Fruit fly (Drosophila melanogaster) whole organism, pupa: ENCODE data around the gene CG42553.

Source experiments
- CG10348 ChIP-seq: fragments of 200-800 bp; sonication (Bioruptor generic); IDR thresholded peaks from 2 replicates; pipeline ENCODE4 v1.3.6; 2022; ENCODE audit warnings: missing biosample characterization, missing genetic modification characterization
- CG12605 ChIP-seq: fragments of 200-800 bp; sonication (Bioruptor generic); IDR thresholded peaks from 2 replicates; pipeline ENCODE4 v1.3.6; 2022; ENCODE audit warnings: missing biosample characterization, missing genetic modification characterization
- CG14655 ChIP-seq: fragments of 200-800 bp; sonication (Bioruptor generic); optimal IDR thresholded peaks from 3 replicates; lab custom pipeline; 2017; ENCODE audit warnings: mild to moderate bottlenecking, missing biosample characterization, missing genetic modification reagents, missing genetic modification characterization
- CG15710 ChIP-seq: fragments of 200-800 bp; sonication (Bioruptor generic); optimal IDR thresholded peaks from 2 replicates; lab custom pipeline; 2018; ENCODE audit warnings: missing biosample characterization, mild to moderate bottlenecking, missing genetic modification characterization, moderate library complexity
- CG17806 ChIP-seq: fragments of 200-800 bp; sonication (Bioruptor generic); optimal IDR thresholded peaks from 2 replicates; lab custom pipeline; 2018; ENCODE audit warnings: missing biosample characterization, mild to moderate bottlenecking, missing genetic modification characterization, moderate library complexity
- CG34367 ChIP-seq: fragments of 200-800 bp; sonication (Bioruptor generic); optimal IDR thresholded peaks from 2 replicates; lab custom pipeline; 2018; ENCODE audit warnings: missing biosample characterization, mild to moderate bottlenecking, missing genetic modification characterization
- CG4496 ChIP-seq: fragments of 200-800 bp; sonication (Bioruptor generic); IDR thresholded peaks from 3 replicates; pipeline ENCODE4 v1.3.6; 2022; ENCODE audit warnings: missing biosample characterization, missing genetic modification characterization
- CG8301 ChIP-seq: fragments of 200-800 bp; sonication (Bioruptor generic); optimal IDR thresholded peaks from 2 replicates; lab custom pipeline; 2018; ENCODE audit warnings: missing biosample characterization, mild to moderate bottlenecking, missing genetic modification characterization
- D1 ChIP-seq: fragments of 200-800 bp; sonication (Bioruptor generic); optimal IDR thresholded peaks from 2 replicates; lab custom pipeline; 2018; ENCODE audit warnings: missing biosample characterization, mild to moderate bottlenecking, missing genetic modification characterization, moderate library complexity
- EcR ChIP-seq: fragments of 200-800 bp; sonication (Bioruptor generic); optimal IDR thresholded peaks from 3 replicates; lab custom pipeline; 2019; ENCODE audit warnings: missing biosample characterization, missing genetic modification characterization, mild to moderate bottlenecking, moderate library complexity, missing genetic modification reagents
- Pif1A ChIP-seq: fragments of 200-800 bp; sonication (Bioruptor generic); optimal IDR thresholded peaks from 3 replicates; lab custom pipeline; 2016; ENCODE audit warnings: missing biosample characterization, missing genetic modification characterization
- rn ChIP-seq: fragments of 200-800 bp; sonication (Bioruptor generic); IDR thresholded peaks from 2 replicates; pipeline ENCODE4 v1.3.6; 2022; ENCODE audit warnings: missing biosample characterization, missing genetic modification characterization

DNA sequence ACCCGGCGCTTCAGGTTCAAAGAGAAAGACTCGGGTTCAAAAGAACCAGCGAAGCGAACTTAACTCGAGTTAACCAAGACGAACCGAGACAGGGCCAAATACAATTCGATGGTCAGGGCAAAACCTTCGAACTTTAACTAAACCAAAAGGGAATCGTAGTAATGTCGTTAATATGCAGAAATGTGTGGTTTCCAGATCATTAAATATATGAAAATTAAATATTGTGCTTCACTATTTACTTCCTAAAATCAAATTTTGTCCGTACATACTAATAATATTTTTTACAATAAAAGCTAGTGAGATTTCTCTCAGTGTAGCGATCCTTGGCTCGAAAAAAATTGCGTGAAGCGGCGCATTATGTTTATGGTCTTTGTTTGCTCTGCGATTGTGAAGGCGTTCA is 16.2 kb upstream of the CG42553 start:
- peak; percentile 41 for TF ChIP-seq CG15710
- no peak for TF ChIP-seq CG4496 (GFP tag; lab: Robert Waterston, UW)
- no peak for TF ChIP-seq EcR (GFP tag; lab: Kevin White, UChicago)
- no peak for TF ChIP-seq rn (GFP tag; lab: Robert Waterston, UW)
- TF ChIP-seq CG10348: no peak
- peak; percentile 42 for TF ChIP-seq CG34367
- TF ChIP-seq CG8301 (tag; lab: Kevin White, UChicago): no peak
- no peak for TF ChIP-seq CG12605 (GFP tag; lab: Robert Waterston, UW)
- TF ChIP-seq Pif1A: peak; percentile 63
- TF ChIP-seq CG17806: peak; percentile 38
- TF ChIP-seq CG14655: no peak
- TF ChIP-seq D1 (tag; lab: Kevin White, UChicago): no peak
